Fruit fly (Drosophila melanogaster): ENCODE results near the gene CG34165.

DNA sequence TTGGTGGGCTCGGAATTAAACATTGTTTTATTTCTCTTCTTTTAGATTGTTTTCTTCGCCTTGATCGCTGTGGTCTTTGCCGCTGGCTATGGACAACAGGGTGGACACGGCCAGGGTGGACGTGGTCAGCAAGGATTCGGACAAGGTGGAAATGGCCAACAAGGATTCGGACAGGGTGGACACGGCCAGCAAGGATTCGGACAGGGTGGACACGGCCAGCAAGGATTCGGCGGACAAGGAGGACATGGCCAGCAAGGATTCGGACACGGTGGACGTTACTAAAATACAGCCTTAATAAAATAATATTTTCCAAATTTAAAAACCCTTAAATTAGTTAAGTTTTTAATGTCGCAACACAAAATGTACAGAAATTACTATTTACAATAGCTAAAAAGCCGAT lies 29.8 kb downstream of the CG34165 start:
- TF ChIP-seq jumu (GFP tag; optimal IDR thresholded peaks at IDR 0.05): no peak
- no peak for TF ChIP-seq ab (GFP tag; optimal IDR thresholded peaks at IDR 0.05)
- TF ChIP-seq slou (GFP tag; optimal IDR thresholded peaks at IDR 0.05): no peak
- TF ChIP-seq Vsx1 (GFP tag; optimal IDR thresholded peaks at IDR 0.05): no peak
- TF ChIP-seq pan (optimal IDR thresholded peaks at IDR 0.05): no peak
- no peak for TF ChIP-seq pan (GFP tag; optimal IDR thresholded peaks at IDR 0.05 in 1 of 2, IDR thresholded peaks at IDR 0.05 in 1 of 2)

Data from whole organism, embryonic.